Fruit fly (Drosophila melanogaster): ENCODE results near the gene mRpL36.
A peak's percentile ranks its signal among the peaks of the same experiment; 100 is the strongest.

The mRpL36 gene

dm6 chr3L:8137448-8137906, 12.5 kb upstream of the mRpL36 start, which contains the start of the genes Setx and mus301 (continued):
- TF ChIP-seq disco-r (GFP tag; optimal IDR thresholded peaks at IDR 0.05) (peak; percentile 64), Vsx1 (GFP tag; optimal IDR thresholded peaks at IDR 0.05) (no peak), zen (tag; optimal IDR thresholded peaks at IDR 0.05) (peak; percentile 88), CG1024 (GFP tag; IDR thresholded peaks at IDR 0.05) (peak; percentile 24; the same call in 1 of the 2 replicates), CG18764 (GFP tag; optimal IDR thresholded peaks at IDR 0.05) (peak; percentile 79), Sox102F (GFP tag; optimal IDR thresholded peaks at IDR 0.05) (no peak), btn (GFP tag; optimal IDR thresholded peaks at IDR 0.05) (peak; percentile 58), Atf-2 (GFP tag; optimal IDR thresholded peaks at IDR 0.05) (peak; percentile 74), CG7839 (tag; optimal IDR thresholded peaks at IDR 0.05) (no peak), CG6175 (GFP tag; IDR thresholded peaks at IDR 0.05) (peak; percentile 71; the same call in 2 of the 3 replicates), CG10267 (tag; optimal IDR thresholded peaks at IDR 0.05) (peak; percentile 98), az2 (GFP tag; optimal IDR thresholded peaks at IDR 0.05) (peak; percentile 77), CG6272 (GFP tag; IDR thresholded peaks at IDR 0.05) (peak; percentile 73), Gsc (GFP tag; IDR thresholded peaks at IDR 0.05) (0 out of 2 replicates have a peak, but pooled peaks have one; percentile 27), CG6813 (GFP tag; optimal IDR thresholded peaks at IDR 0.05) (no peak), Rx (GFP tag; IDR thresholded peaks at IDR 0.05) (peak; percentile 12; the same call in 1 of the 2 replicates), ci (GFP tag; IDR thresholded peaks at IDR 0.05) (peak; percentile 58; the same call in 1 of the 3 replicates), jing (GFP tag; optimal IDR thresholded peaks at IDR 0.05) (peak; percentile 25), ind (GFP tag; optimal IDR thresholded peaks at IDR 0.05) (peak; percentile 81), HLH54F (GFP tag; optimal IDR thresholded peaks at IDR 0.05) (peak; percentile 88), pho (GFP tag; optimal IDR thresholded peaks at IDR 0.05) (peak; percentile 88), CG12942 (GFP tag; optimal IDR thresholded peaks at IDR 0.05) (peak; percentile 88), Sry-β (GFP tag; optimal IDR thresholded peaks at IDR 0.05) (no peak), CG17361 (GFP tag; IDR thresholded peaks at IDR 0.05) (no peak; the same call in 2 of the 3 replicates), CG4360 (GFP tag; IDR thresholded peaks at IDR 0.05) (no peak), Mes4 (GFP tag; optimal IDR thresholded peaks at IDR 0.05) (peak; percentile 26), Jarid2 (GFP tag; optimal IDR thresholded peaks at IDR 0.05) (no peak), CG8478 (optimal IDR thresholded peaks at IDR 0.05) (no peak), CG12391 (tag; optimal IDR thresholded peaks at IDR 0.05) (peak; percentile 82), trem (tag; optimal IDR thresholded peaks at IDR 0.05) (peak; percentile 86), p53 (GFP tag; optimal IDR thresholded peaks at IDR 0.05) (peak; percentile 70), nerfin-2 (GFP tag; IDR thresholded peaks at IDR 0.05; ENCODE audit: partially characterized antibody) (no peak), CG12219 (GFP tag; optimal IDR thresholded peaks at IDR 0.05) (no peak), Opbp (GFP tag; IDR thresholded peaks at IDR 0.05; ENCODE audit: partially characterized antibody) (peak; percentile 45; the same call in 1 of the 3 replicates), Mad (GFP tag; optimal IDR thresholded peaks at IDR 0.05) (peak; percentile 81), BtbVII (GFP tag; optimal IDR thresholded peaks at IDR 0.05) (no peak), CG11247 (GFP tag; IDR thresholded peaks at IDR 0.05) (peak; percentile 67), Xbp1 (GFP tag; optimal IDR thresholded peaks at IDR 0.05) (peak; percentile 90), Myb (GFP tag; optimal IDR thresholded peaks at IDR 0.05) (peak; percentile 83), Pdp1 (GFP tag; optimal IDR thresholded peaks at IDR 0.05) (peak; percentile 82 to 88), NK7.1 (GFP tag; optimal IDR thresholded peaks at IDR 0.05) (peak; percentile 23), lbe (GFP tag; optimal IDR thresholded peaks at IDR 0.05) (peak; percentile 84), CG15479 (GFP tag; optimal IDR thresholded peaks at IDR 0.05) (peak; percentile 20), Kr (GFP tag; optimal IDR thresholded peaks at IDR 0.05) (no peak), gcm (GFP tag; optimal IDR thresholded peaks at IDR 0.05) (no peak), ewg (GFP tag; optimal IDR thresholded peaks at IDR 0.05) (peak; percentile 66), CG43689 (GFP tag; IDR thresholded peaks at IDR 0.05) (no peak)

Measured in whole organism, embryonic.